Worm (Caenorhabditis elegans): ENCODE results near the gene ttr-21.

ce11 chrV:13873323-13873722 is 19.1 kb upstream of the ttr-21 start:
- TF ChIP-seq unc-62 (GFP tag; optimal IDR thresholded peaks at IDR 0.05) = no peak
- no peak for TF ChIP-seq R02D3.7 (tag; optimal IDR thresholded peaks at IDR 0.05)
- no peak for TF ChIP-seq fos-1 (tag; optimal IDR thresholded peaks at IDR 0.05)
- no peak for TF ChIP-seq lsy-2 (tag; optimal IDR thresholded peaks at IDR 0.05)
- no peak for TF ChIP-seq ceh-82 (tag; optimal IDR thresholded peaks at IDR 0.05)
- no peak for TF ChIP-seq lin-13 (GFP tag; optimal IDR thresholded peaks at IDR 0.05)
- no peak for TF ChIP-seq ztf-11 (tag; optimal IDR thresholded peaks at IDR 0.05)
- no peak for TF ChIP-seq alr-1 (tag; optimal IDR thresholded peaks at IDR 0.05)
- TF ChIP-seq lin-39 (tag; optimal IDR thresholded peaks at IDR 0.05) = no peak
- no peak for TF ChIP-seq egl-27 (tag; optimal IDR thresholded peaks at IDR 0.05)
- TF ChIP-seq sma-9 (GFP tag; optimal IDR thresholded peaks at IDR 0.05) = no peak
- TF ChIP-seq sma-9 (tag; optimal IDR thresholded peaks at IDR 0.05) = no peak

All from whole organism, L2 larva.